Worm (Caenorhabditis elegans) whole organism, L4/young adult: ENCODE measurements around the gene Y62H9A.11.

Experiments
- W03F9.2 ChIP-seq: fragments of 150-350 bp; optimal IDR thresholded peaks from 2 replicates; lab custom pipeline; 2014; ENCODE audit warnings: missing biosample characterization, missing genetic modification characterization
- him-1 ChIP-seq: sonication (generic microtip); optimal IDR thresholded peaks from 2 replicates; lab custom pipeline; 2016; ENCODE audit warnings: missing genotype, missing genetic modification reagents, missing genetic modification characterization, missing compliant biosample characterization

- no peak for TF ChIP-seq W03F9.2 (tag; lab: Kevin White, UChicago)
- TF ChIP-seq him-1 (tag; lab: Kevin White, UChicago) = no peak
Measured at ce11 chrX:11927585-11927984, 20.4 kb upstream of the Y62H9A.11 start, which contains the start of gene F55G7.4.
